Fruit fly (Drosophila melanogaster): ENCODE data around the gene CG3407.

DNA sequence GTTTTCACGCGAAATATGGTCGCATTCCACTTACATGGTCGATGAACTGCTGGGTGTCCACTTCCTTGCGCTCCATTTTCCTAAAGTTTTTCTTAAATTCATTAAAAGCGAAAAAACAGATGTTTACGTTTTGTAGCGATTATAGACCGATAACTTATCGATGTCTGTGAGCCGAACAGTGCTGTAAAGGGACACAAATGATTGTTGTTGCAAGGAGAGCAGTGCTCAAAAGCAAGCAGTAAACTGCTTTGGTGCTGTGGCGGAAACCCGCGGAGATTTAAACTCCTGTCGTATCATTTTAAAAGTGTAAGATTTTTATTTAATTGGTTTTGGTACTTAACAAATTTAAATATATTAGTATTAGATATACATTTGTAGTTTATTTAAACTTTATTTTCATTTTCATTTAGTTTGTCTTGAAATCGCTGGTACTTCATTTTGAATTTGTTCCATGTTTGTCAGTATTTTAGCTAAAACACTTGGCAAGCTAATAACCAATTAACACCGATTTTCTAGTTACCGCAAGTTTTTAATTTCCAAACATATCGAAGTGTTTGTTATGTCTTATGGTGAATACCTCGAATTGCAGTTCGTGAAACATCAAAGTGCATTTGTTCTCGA is at the start of gene CG3407:
- TF ChIP-seq CG4496 (GFP tag; IDR thresholded peaks at IDR 0.05) (no peak), CG12605 (GFP tag; IDR thresholded peaks at IDR 0.05) (no peak), CG17806 (tag; optimal IDR thresholded peaks at IDR 0.05) (no peak), CG32121 (GFP tag; IDR thresholded peaks at IDR 0.05) (no peak), CG8159 (tag; optimal IDR thresholded peaks at IDR 0.05) (no peak), CG13204 (GFP tag; optimal IDR thresholded peaks at IDR 0.05) (no peak), Snoo (tag; optimal IDR thresholded peaks at IDR 0.05) (no peak), CG15710 (tag; optimal IDR thresholded peaks at IDR 0.05) (no peak), Pif1A (GFP tag; optimal IDR thresholded peaks at IDR 0.05) (no peak), CG9948 (tag; optimal IDR thresholded peaks at IDR 0.05) (no peak), D1 (tag; optimal IDR thresholded peaks at IDR 0.05) (no peak), Ets98B (GFP tag; IDR thresholded peaks at IDR 0.05) (no peak), CG34367 (tag; optimal IDR thresholded peaks at IDR 0.05) (no peak), EcR (GFP tag; optimal IDR thresholded peaks at IDR 0.05) (no peak)
